Worm (Caenorhabditis elegans): Measurements from ENCODE around the gene F14D2.15.

DNA sequence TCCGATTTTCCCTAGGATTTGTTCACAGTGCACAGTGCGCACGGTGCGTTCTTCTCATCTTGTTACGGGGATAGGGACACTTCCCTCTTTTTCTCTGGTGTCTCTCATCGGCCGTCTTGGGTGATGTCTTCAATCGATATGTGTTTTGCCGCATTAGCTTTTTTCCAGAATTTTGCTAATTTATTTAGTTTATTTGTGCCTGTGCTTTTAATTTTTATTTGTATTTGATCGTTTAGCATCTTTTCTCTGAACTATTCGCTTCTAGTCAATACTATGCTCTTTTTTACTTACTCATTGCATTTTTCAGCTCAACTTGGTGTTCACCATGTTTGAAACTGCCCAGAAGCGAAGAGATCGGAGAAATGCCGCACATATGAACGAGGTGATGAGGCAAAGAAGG is 3.4 kb downstream of the F14D2.15 start, which contains the start of gene F14D2.5:
- TF ChIP-seq che-1 (tag; optimal IDR thresholded peaks at IDR 0.05) (no peak), C38D4.7 (GFP tag; optimal IDR thresholded peaks at IDR 0.05) (no peak), unc-86 (tag; optimal IDR thresholded peaks at IDR 0.05) (no peak), lim-6 (tag; optimal IDR thresholded peaks at IDR 0.05) (no peak), fax-1 (tag; optimal IDR thresholded peaks at IDR 0.05) (no peak)
